Fruit fly (Drosophila melanogaster) whole organism, embryonic: ENCODE measurements around the gene ABCB7.

Experiments used
- CG12769 ChIP-seq: fragments of 200-800 bp; sonication (Bioruptor generic); optimal IDR thresholded peaks from 2 replicates; lab custom pipeline; 2019; ENCODE audit warnings: missing biosample characterization, mild to moderate bottlenecking, missing genetic modification characterization, moderate library complexity
- CG15514 ChIP-seq: fragments of 200-800 bp; sonication (Bioruptor generic); optimal IDR thresholded peaks from 3 replicates; lab custom pipeline; 2017; ENCODE audit warnings: missing biosample characterization, missing genetic modification characterization, mild to moderate bottlenecking, moderate library complexity, missing genetic modification reagents
- CG15696 ChIP-seq: fragments of 200-800 bp; sonication (Bioruptor generic); optimal IDR thresholded peaks from 2 replicates; lab custom pipeline; 2019; ENCODE audit warnings: missing biosample characterization, mild to moderate bottlenecking, missing genetic modification characterization, moderate library complexity
- CG3163 ChIP-seq: fragments of 200-800 bp; sonication (Bioruptor generic); optimal IDR thresholded peaks from 3 replicates; lab custom pipeline; 2016; ENCODE audit warnings: missing biosample characterization, missing genetic modification characterization
- CG7745 ChIP-seq: fragments of 200-800 bp; sonication (Bioruptor generic); optimal IDR thresholded peaks from 2 replicates; lab custom pipeline; 2018; ENCODE audit warnings: missing biosample characterization, mild to moderate bottlenecking, missing genetic modification characterization, moderate library complexity
- CG9215 ChIP-seq: fragments of 200-800 bp; sonication (Bioruptor generic); IDR thresholded peaks from 2 replicates; pipeline ENCODE4 v1.3.6; 2022; ENCODE audit warnings: missing biosample characterization, missing genetic modification characterization
- D ChIP-seq, 2 experiments: fragments of 200-800 bp in 1 of 2; fragments of >200 bp in 1 of 2; sonication (Bioruptor generic) in 1 of 2; optimal IDR thresholded peaks; 2 replicates in 1 of 2; 3 replicates in 1 of 2; lab custom pipeline; 2017; ENCODE audit warnings: mild to moderate bottlenecking in 1 of 2, missing biosample characterization in 1 of 2, missing genetic modification characterization in 1 of 2, missing genetic modification reagents in 1 of 2
- Dref ChIP-seq: fragments of 200-800 bp; sonication (Bioruptor generic); IDR thresholded peaks from 2 replicates; pipeline ENCODE4 v1.3.6; 2022; ENCODE audit warnings: missing biosample characterization, missing genetic modification characterization
- ash1 ChIP-seq: fragments of 200-800 bp; sonication (Bioruptor generic); optimal IDR thresholded peaks from 2 replicates; lab custom pipeline; 2018; ENCODE audit warnings: missing biosample characterization, mild to moderate bottlenecking, missing genetic modification characterization
- kni ChIP-seq: fragments of 200-800 bp; sonication (Bioruptor generic); optimal IDR thresholded peaks from 3 replicates; lab custom pipeline; 2017; ENCODE audit warnings: mild to moderate bottlenecking, missing biosample characterization, missing genetic modification reagents, missing genetic modification characterization
- peb ChIP-seq: fragments of 200-800 bp; sonication (Bioruptor generic); IDR thresholded peaks from 2 replicates; pipeline ENCODE4 v1.3.6; 2022; ENCODE audit warnings: missing biosample characterization, missing genetic modification characterization
- repo ChIP-seq: fragments of 200-800 bp; sonication (Bioruptor generic); optimal IDR thresholded peaks from 2 replicates; lab custom pipeline; 2016; ENCODE audit warnings: missing biosample characterization, missing genetic modification characterization
- shn ChIP-seq: fragments of 200-800 bp; sonication (Bioruptor generic); optimal IDR thresholded peaks from 3 replicates; lab custom pipeline; 2016; ENCODE audit warnings: missing biosample characterization, missing genetic modification characterization
- zfh2 ChIP-seq: fragments of 200-800 bp; sonication (Bioruptor generic); optimal IDR thresholded peaks from 2 replicates; lab custom pipeline; 2016; ENCODE audit warnings: missing biosample characterization, missing genetic modification characterization

dm6 chr3L:1584781-1585180, 33.4 kb upstream of the ABCB7 start:
- TF ChIP-seq CG15696 (tag; lab: Kevin White, UChicago) (no peak), Dref (GFP tag; lab: Robert Waterston, UW) (no peak), D (optimal IDR thresholded peaks at IDR 0.05; lab: Kevin White, UChicago) (no peak), D (GFP tag; optimal IDR thresholded peaks at IDR 0.05; lab: Kevin White, UChicago) (no peak), kni (GFP tag; lab: Kevin White, UChicago) (no peak), CG9215 (GFP tag; lab: Robert Waterston, UW) (no peak), peb (GFP tag; lab: Robert Waterston, UW) (no peak), CG3163 (no peak), zfh2 (no peak), CG12769 (tag; lab: Kevin White, UChicago) (no peak), repo (GFP tag; lab: Kevin White, UChicago) (no peak), CG15514 (GFP tag; lab: Kevin White, UChicago) (no peak), shn (GFP tag; lab: Kevin White, UChicago) (no peak), CG7745 (tag; lab: Kevin White, UChicago) (no peak), ash1 (GFP tag; lab: Kevin White, UChicago) (no peak)
